Worm (Caenorhabditis elegans) whole organism, mixed stage, embryonic: Measurements from ENCODE around the gene hmgr-1.
A peak's percentile ranks its signal among the peaks of the same experiment; 100 is the strongest.

ENCODE experiments used
- bed-3 ChIP-seq: fragments of 200-800 bp; sonication (Bioruptor generic); optimal IDR thresholded peaks from 3 replicates; lab custom pipeline; 2018; ENCODE audit warnings: mild to moderate bottlenecking, missing genetic modification characterization, moderate library complexity, missing compliant biosample characterization
- blmp-1 ChIP-seq: fragments of 150-350 bp; optimal IDR thresholded peaks from 2 replicates; lab custom pipeline; 2014; ENCODE audit warnings: missing biosample characterization, missing genetic modification characterization
- ceh-39 ChIP-seq: fragments of 150-350 bp; optimal IDR thresholded peaks from 2 replicates; lab custom pipeline; 2014; ENCODE audit warnings: missing biosample characterization, missing genetic modification characterization
- ceh-43 ChIP-seq: fragments of 200-800 bp; sonication (Bioruptor generic); optimal IDR thresholded peaks from 2 replicates; lab custom pipeline; 2018; ENCODE audit warnings: mild to moderate bottlenecking, missing genetic modification characterization, moderate library complexity, missing compliant biosample characterization
- ceh-83 ChIP-seq: fragments of 200-800 bp; sonication (Bioruptor generic); optimal IDR thresholded peaks from 2 replicates; lab custom pipeline; 2018; ENCODE audit warnings: mild to moderate bottlenecking, missing genetic modification characterization, missing compliant biosample characterization
- cnd-1 ChIP-seq: fragments of 200-800 bp; sonication (Bioruptor generic); optimal IDR thresholded peaks from 2 replicates; lab custom pipeline; 2018; ENCODE audit warnings: mild to moderate bottlenecking, missing genetic modification characterization, missing compliant biosample characterization
- drap-1 ChIP-seq: fragments of 200-800 bp; sonication (Bioruptor generic); optimal IDR thresholded peaks from 3 replicates; lab custom pipeline; 2018; ENCODE audit warnings: mild to moderate bottlenecking, missing genetic modification characterization, missing compliant biosample characterization
- elt-3 ChIP-seq: fragments of 150-350 bp; optimal IDR thresholded peaks from 2 replicates; lab custom pipeline; 2014; ENCODE audit warnings: missing biosample characterization, missing genetic modification characterization
- ham-2 ChIP-seq: fragments of 200-800 bp; sonication (Bioruptor generic); optimal IDR thresholded peaks from 2 replicates; lab custom pipeline; 2018; ENCODE audit warnings: mild to moderate bottlenecking, missing genetic modification characterization, missing compliant biosample characterization
- hlh-1 ChIP-seq: fragments of 150-350 bp; optimal IDR thresholded peaks from 2 replicates; lab custom pipeline; 2014; ENCODE audit warnings: missing biosample characterization, missing genetic modification reagents, missing genetic modification characterization
- lin-13 ChIP-seq: fragments of 150-350 bp; optimal IDR thresholded peaks from 2 replicates; lab custom pipeline; 2014; ENCODE audit warnings: missing biosample characterization, missing genetic modification characterization
- lin-32 ChIP-seq: fragments of 200-800 bp; sonication (Bioruptor generic); optimal IDR thresholded peaks from 2 replicates; lab custom pipeline; 2018; ENCODE audit warnings: mild to moderate bottlenecking, missing genetic modification characterization, missing compliant biosample characterization
- lsy-2 ChIP-seq: fragments of 150-350 bp; optimal IDR thresholded peaks from 2 replicates; lab custom pipeline; 2014; ENCODE audit warnings: missing biosample characterization, missing genetic modification characterization
- mep-1 ChIP-seq: fragments of 150-350 bp; optimal IDR thresholded peaks from 2 replicates; lab custom pipeline; 2017; ENCODE audit warnings: missing biosample characterization, missing genetic modification reagents, missing genetic modification characterization, inconsistent platforms
- mls-2 ChIP-seq: sonication (generic microtip); optimal IDR thresholded peaks from 2 replicates; lab custom pipeline; 2016; ENCODE audit warnings: mild to moderate bottlenecking, missing genetic modification characterization, moderate library complexity, missing compliant biosample characterization
- nhr-12 ChIP-seq: fragments of 150-350 bp; optimal IDR thresholded peaks from 2 replicates; lab custom pipeline; 2014; ENCODE audit warnings: missing biosample characterization, missing genetic modification characterization
- nhr-2 ChIP-seq: fragments of 150-350 bp; optimal IDR thresholded peaks from 2 replicates; lab custom pipeline; 2014; ENCODE audit warnings: missing biosample characterization, missing genetic modification characterization
- nhr-237 ChIP-seq: fragments of 150-350 bp; optimal IDR thresholded peaks from 2 replicates; lab custom pipeline; 2014; ENCODE audit warnings: missing biosample characterization, missing genetic modification characterization
- nhr-28 ChIP-seq: fragments of 150-350 bp; optimal IDR thresholded peaks from 2 replicates; lab custom pipeline; 2014; ENCODE audit warnings: missing biosample characterization, missing genetic modification characterization
- nhr-76 ChIP-seq: sonication (generic microtip); optimal IDR thresholded peaks from 2 replicates; lab custom pipeline; 2017; ENCODE audit warnings: missing biosample characterization, missing genetic modification characterization
- sem-2 ChIP-seq: fragments of 200-800 bp; sonication (Bioruptor generic); optimal IDR thresholded peaks from 2 replicates; lab custom pipeline; 2018; ENCODE audit warnings: mild to moderate bottlenecking, missing genetic modification characterization, missing compliant biosample characterization
- snpc-4 ChIP-seq: fragments of 150-350 bp; optimal IDR thresholded peaks from 2 replicates; lab custom pipeline; 2014; ENCODE audit warnings: missing biosample characterization, missing genetic modification characterization
- sptf-1 ChIP-seq: sonication (generic microtip); optimal IDR thresholded peaks from 2 replicates; lab custom pipeline; 2017; ENCODE audit warnings: mild to moderate bottlenecking, missing genetic modification characterization, moderate library complexity, missing compliant biosample characterization
- tbx-8 ChIP-seq: fragments of 200-800 bp; sonication (Bioruptor generic); optimal IDR thresholded peaks from 2 replicates; lab custom pipeline; 2018; ENCODE audit warnings: mild to moderate bottlenecking, missing genetic modification characterization, moderate library complexity, missing compliant biosample characterization
- unc-120 ChIP-seq: sonication (generic microtip); optimal IDR thresholded peaks from 2 replicates; lab custom pipeline; 2017; ENCODE audit warnings: missing genetic modification characterization, missing compliant biosample characterization; ENCODE audit not compliant: poor library complexity, severe bottlenecking
- unc-39 ChIP-seq: fragments of 150-350 bp; optimal IDR thresholded peaks from 2 replicates; lab custom pipeline; 2014; ENCODE audit warnings: missing biosample characterization, missing genetic modification characterization
- unc-62 ChIP-seq: fragments of 150-350 bp; optimal IDR thresholded peaks from 2 replicates; lab custom pipeline; 2014; ENCODE audit warnings: missing biosample characterization, missing genetic modification reagents, missing genetic modification characterization
- zip-8 ChIP-seq: fragments of 150-350 bp; optimal IDR thresholded peaks from 2 replicates; lab custom pipeline; 2014; ENCODE audit warnings: missing biosample characterization, missing genetic modification characterization
- ztf-11 ChIP-seq: fragments of 150-350 bp; optimal IDR thresholded peaks from 2 replicates; lab custom pipeline; 2014; ENCODE audit warnings: missing biosample characterization, missing genetic modification characterization

Gene hmgr-1

DNA sequence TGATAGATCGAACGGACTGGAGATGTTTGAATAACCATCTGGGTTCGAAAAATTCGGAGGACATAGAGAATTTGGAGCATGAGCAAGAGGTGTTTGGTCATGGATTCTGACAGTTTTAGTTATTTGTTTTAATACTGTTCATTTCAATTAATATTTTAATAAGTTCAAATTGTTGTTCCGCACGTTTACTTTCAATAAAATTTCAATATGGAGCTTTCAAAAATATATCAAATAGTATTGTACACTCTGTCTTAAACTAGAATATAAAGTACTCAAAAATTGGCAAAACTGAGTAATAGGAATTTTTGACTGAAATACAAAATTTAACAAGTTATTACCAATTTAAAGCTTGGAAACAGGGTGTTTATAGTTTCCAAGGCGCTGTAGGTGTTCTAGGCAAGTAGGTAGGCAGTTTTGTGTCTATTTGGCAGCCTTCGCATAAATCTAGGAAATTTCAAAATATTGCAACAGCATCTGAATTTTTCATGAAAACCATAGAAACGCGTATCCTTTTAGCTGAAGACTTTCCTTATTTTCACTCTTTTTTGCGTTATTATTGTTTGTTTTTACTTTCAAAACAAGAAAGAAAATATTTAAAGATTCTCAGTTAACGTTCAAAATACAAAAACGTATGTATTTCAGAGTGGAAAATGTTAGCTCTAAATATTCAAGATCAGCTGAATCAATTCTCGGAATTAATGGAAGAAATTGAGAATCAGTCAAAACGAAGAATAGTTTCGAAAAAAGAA is 7.9 kb downstream of the hmgr-1 start, which contains the start of the genes T20B12.5 and T20B12.4:
Gene T20B12.5 (minus strand): TSS at position 101 of the 749 bp plus-strand sequence.
Gene T20B12.4 (plus strand): TSS at position 699 of the 749 bp plus-strand sequence.
- TF ChIP-seq cnd-1 (tag; lab: Kevin White, UChicago): no peak
- no peak for TF ChIP-seq snpc-4 (tag; lab: Kevin White, UChicago)
- TF ChIP-seq ham-2: no peak
- TF ChIP-seq unc-39 (tag; lab: Kevin White, UChicago): no peak
- TF ChIP-seq nhr-2: no peak
- TF ChIP-seq nhr-237 (tag; lab: Kevin White, UChicago): no peak
- no peak for TF ChIP-seq sptf-1 (tag; lab: Kevin White, UChicago)
- no peak for TF ChIP-seq unc-62
- no peak for TF ChIP-seq mls-2 (tag; lab: Kevin White, UChicago)
- TF ChIP-seq ceh-39: no peak
- no peak for TF ChIP-seq hlh-1 (tag; lab: Kevin White, UChicago)

DNA sequence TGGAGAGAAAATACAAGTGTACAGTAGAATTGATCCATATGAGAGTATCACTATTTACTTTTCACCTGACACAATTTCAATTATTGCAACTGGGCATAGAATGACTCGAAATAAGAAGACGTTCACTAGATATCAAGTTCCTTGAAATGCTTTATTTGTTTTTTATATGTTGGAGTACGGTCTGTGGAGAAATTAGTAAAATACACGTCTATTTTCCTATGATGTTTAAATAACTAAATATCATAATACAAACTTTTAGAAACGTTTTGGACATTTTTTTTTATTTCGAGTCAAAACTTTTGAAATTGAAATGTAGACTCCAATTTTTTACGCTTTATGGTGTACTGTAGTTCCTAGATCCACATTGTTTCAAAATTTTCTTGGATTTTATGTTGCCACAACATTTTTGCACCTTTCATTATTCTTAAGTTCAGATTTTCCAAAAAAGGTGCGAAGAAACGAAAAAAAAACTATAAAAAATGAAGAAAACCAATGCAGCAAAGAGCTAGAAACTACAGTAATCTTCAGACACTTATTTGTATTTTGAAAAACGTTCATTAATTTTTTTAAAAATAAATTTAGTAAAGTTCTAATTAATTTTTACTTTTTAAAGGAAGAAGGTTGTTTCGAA is 10.2 kb downstream of the hmgr-1 start:
- TF ChIP-seq drap-1 (no peak), sptf-1 (tag; lab: Kevin White, UChicago) (no peak), nhr-28 (tag; lab: Kevin White, UChicago) (no peak), lin-13 (no peak), zip-8 (no peak), nhr-76 (no peak), unc-62 (no peak), unc-120 (no peak), tbx-8 (GFP tag; lab: Kevin White, UChicago) (no peak), bed-3 (GFP tag; lab: Kevin White, UChicago) (no peak), ceh-43 (no peak), lsy-2 (tag; lab: Kevin White, UChicago) (no peak), ztf-11 (no peak), nhr-12 (tag; lab: Kevin White, UChicago) (no peak), blmp-1 (tag; lab: Kevin White, UChicago) (no peak), elt-3 (tag; lab: Kevin White, UChicago) (no peak), mep-1 (no peak), lin-32 (GFP tag; lab: Kevin White, UChicago) (no peak)
- TF ChIP-seq, all 35 proteins: peak for 0

DNA sequence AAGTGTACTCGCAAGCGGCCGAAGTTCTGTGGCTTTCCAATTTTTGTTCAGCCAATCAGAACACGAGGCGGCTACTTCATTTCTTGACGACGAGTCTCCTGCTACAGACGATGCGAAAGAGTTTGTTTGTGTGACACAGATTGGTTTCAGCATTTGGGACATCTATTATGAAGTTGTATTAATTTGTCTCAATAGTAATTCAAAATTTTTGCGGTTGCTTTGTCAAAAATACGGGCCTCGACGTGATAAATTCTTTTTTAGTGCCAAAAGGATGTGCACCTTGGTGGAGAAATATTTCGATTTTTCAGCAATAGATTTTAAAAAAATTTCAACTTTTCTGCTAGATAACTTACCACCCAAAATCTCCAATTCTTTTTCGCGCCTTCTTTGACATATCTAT is 11.3 kb downstream of the hmgr-1 start:
- no peak for TF ChIP-seq mls-2 (tag; lab: Kevin White, UChicago)
- no peak for TF ChIP-seq sem-2 (GFP tag; lab: Kevin White, UChicago)
- TF ChIP-seq ceh-83 (GFP tag; lab: Kevin White, UChicago): no peak
- TF ChIP-seq lsy-2 (tag; lab: Kevin White, UChicago): no peak
- TF ChIP-seq nhr-12 (tag; lab: Kevin White, UChicago): no peak
- no peak for TF ChIP-seq unc-39 (tag; lab: Kevin White, UChicago)
- TF ChIP-seq hlh-1 (tag; lab: Kevin White, UChicago): no peak
- TF ChIP-seq drap-1: no peak
- no peak for TF ChIP-seq nhr-28 (tag; lab: Kevin White, UChicago)

DNA sequence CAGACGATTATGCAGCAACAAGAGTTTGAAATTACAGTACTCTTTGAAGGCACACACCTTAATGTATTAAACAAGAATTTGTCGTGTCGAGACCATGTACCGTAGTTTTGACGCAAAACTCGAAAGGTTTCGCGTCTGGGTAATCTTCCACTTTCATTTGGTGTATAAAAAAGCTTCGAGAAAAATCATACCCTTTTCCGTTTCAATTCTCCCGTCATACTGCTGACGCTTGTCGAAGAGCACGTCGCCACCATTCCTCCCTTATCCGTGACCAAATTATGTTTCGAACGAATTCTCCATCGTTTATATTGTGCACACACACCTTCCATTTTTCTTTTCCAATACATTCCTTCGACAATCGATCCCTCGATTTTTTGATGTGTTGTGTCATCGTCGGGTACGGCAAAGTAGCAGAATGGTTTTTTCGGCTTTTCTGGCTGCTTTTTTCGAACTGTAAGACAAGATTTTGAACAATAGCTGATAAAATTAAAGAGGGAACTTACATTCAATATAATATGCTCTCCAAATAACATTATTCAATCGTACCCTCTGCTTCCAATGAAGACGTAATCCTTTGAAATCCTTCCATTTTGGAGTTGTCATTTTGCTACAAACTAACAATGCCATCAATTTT is 14.6 kb downstream of the hmgr-1 start:
- no peak for TF ChIP-seq lin-32 (GFP tag; lab: Kevin White, UChicago)
- TF ChIP-seq mep-1: no peak
- no peak for TF ChIP-seq unc-120
- no peak for TF ChIP-seq nhr-28 (tag; lab: Kevin White, UChicago)
- TF ChIP-seq, all 35 proteins: peak for 0

DNA sequence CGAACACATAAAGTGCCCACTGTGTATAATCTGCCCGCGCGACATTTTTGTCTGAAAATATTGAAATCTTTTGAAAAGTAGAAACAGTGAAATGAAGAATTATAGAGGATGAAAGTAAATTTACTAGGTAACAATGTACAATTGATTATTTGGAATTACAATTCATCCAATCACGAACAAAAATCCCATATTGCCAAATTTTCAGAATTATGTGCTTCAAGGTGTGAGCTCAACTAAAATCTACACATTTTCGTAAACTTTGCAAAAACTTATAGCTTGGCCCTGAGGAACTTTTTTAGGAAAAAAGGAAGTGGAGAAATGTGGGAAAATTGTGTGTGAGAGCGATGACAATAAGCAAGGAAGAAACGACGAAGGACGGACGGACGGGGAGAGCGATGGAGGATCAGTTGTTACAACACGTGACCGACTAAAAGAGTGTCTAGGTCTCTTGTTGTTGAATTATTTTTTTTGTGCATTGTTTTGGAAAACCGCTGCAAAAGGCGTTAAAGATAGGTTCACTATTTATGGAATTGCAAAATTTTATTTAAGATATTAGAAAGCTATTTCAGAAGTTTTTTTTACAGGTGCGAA is 15.5 kb downstream of the hmgr-1 start, which contains the start of gene mml-1:
Gene mml-1 (minus strand): TSS at position 51 of the 591 bp plus-strand sequence.
- TF ChIP-seq hlh-1 (tag; lab: Kevin White, UChicago) (peak; percentile 46), unc-120 (peak; percentile 29), nhr-12 (tag; lab: Kevin White, UChicago) (no peak)
